Worm (Caenorhabditis elegans): ENCODE measurements around the gene C33A12.4.

Gene C33A12.4

DNA sequence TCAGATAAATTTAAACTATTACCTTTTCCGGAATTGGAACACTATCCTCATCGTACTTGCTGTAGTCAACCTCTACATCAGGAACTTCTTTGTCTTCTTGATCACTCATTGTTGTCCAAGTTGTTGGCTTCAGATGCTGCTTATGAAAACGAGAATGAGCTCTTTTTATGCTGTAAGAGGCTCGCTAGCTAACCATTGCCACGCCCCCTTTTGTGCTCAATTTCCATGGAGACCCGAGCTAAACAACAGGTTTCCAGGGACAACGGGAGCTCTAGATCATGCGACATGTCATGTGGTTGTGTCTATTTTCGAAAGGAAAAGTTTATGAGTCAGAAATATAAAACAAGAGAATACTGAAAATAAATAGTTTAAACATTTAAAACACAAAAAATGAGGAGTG is at the start of gene C33A12.4:
Gene C33A12.4, minus strand, starts transcription at position 131 of the 400 bp plus-strand sequence.
- TF ChIP-seq C34F6.9 (tag; optimal IDR thresholded peaks at IDR 0.05), result peak; percentile 8
- peak; percentile 2 for TF ChIP-seq ztf-4 (tag; optimal IDR thresholded peaks at IDR 0.05)
- peak; percentile 54 for TF ChIP-seq nhr-21 (tag; optimal IDR thresholded peaks at IDR 0.05)
- no peak for TF ChIP-seq sma-3 (GFP tag; optimal IDR thresholded peaks at IDR 0.05)
- peak; percentile 68 for TF ChIP-seq lin-11 (tag; optimal IDR thresholded peaks at IDR 0.05)

DNA sequence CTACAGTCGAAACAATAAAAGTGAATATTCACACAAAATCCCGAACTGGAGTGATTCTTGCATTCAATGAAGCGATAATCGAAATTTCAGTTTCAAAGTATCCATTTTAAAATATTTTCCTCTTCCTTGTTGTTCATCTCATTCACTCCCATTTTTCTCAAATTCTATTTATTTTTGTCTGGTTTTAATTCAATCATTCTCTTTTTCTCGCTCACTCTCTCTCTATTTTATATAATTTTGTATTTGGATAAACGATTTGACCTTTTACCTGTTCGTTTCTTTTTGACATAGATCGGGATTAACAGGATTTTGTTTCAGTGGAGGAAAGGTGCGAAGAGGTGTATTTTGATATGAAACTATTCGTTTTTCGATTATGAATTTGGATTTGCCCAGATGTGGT is 35.6 kb upstream of the C33A12.4 start, which contains the start of gene T05A1.5:
Gene T05A1.5, plus strand, starts transcription at position 301 of the 400 bp plus-strand sequence.
- TF ChIP-seq ztf-1 (GFP tag; conservative IDR thresholded peaks at IDR 0.05) (no peak), elt-1 (tag; optimal IDR thresholded peaks at IDR 0.05) (no peak), lin-13 (GFP tag; optimal IDR thresholded peaks at IDR 0.05) (no peak), nhr-21 (tag; optimal IDR thresholded peaks at IDR 0.05) (no peak), unc-55 (GFP tag; optimal IDR thresholded peaks at IDR 0.05) (no peak), nhr-129 (tag; optimal IDR thresholded peaks at IDR 0.05) (no peak), nhr-10 (tag; optimal IDR thresholded peaks at IDR 0.05) (no peak), nhr-12 (tag; optimal IDR thresholded peaks at IDR 0.05) (no peak), aly-2 (tag; optimal IDR thresholded peaks at IDR 0.05) (no peak), egl-27 (tag; optimal IDR thresholded peaks at IDR 0.05) (no peak), nhr-11 (tag; optimal IDR thresholded peaks at IDR 0.05) (no peak), mdl-1 (tag; optimal IDR thresholded peaks at IDR 0.05) (no peak)

DNA sequence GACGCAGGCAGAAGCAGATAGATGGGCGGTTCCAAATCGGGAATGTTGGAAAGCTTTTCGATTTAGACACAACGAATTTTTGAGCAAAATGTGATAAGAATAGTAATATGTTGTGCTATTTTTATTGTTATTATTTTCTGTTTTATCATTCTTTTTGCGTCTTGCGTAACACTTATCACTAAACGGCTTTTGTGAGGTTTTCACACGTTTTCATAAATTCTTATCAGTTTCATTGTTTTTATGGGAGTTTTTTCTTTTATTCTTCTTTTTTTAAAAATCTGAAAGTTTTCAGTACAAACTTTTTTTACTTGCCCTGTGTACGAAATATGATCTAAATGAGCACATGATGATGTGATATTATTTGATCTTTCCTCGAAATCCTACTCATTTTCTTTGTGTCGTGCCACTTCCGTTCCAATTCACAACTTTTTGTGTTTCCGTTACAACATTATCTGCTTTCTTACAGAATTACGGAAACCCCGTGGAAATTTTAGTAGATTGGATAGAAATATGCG is 30.0 kb upstream of the C33A12.4 start, which contains the start of gene fbl-1:
Gene fbl-1, plus strand, starts transcription at position 465 of the 515 bp plus-strand sequence.
- peak; percentile 45 for TF ChIP-seq fos-1 (tag; optimal IDR thresholded peaks at IDR 0.05)
- no peak for TF ChIP-seq ztf-1 (GFP tag; conservative IDR thresholded peaks at IDR 0.05)
- TF ChIP-seq sma-9 (GFP tag; optimal IDR thresholded peaks at IDR 0.05), result no peak
- TF ChIP-seq sma-9 (tag; optimal IDR thresholded peaks at IDR 0.05), result no peak
- TF ChIP-seq zag-1 (tag; optimal IDR thresholded peaks at IDR 0.05), result no peak
- TF ChIP-seq nhr-23 (tag; optimal IDR thresholded peaks at IDR 0.05), result no peak

DNA sequence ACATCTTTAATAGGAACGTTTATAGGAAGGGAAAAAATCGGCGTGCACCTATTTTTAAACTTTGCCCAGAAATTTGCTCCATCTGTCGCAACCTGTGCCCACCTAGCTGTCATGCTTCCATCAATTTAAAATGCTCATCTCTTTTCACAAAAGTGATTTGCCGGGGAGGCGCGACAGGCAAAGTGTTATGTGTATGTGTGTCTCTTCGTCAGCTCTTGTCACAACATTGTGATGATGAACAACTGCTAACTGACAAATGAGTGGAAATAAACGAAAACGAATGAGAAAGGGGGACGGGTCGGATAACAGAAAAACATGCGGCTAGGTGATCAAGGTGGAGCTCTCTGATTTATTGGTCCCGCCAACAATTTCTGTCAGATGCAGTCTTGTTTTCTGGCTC is 27.8 kb upstream of the C33A12.4 start:
- peak; percentile 16 for TF ChIP-seq C34F6.9 (tag; optimal IDR thresholded peaks at IDR 0.05)
- TF ChIP-seq mbf-1 (tag; optimal IDR thresholded peaks at IDR 0.05), result no peak
- no peak for TF ChIP-seq lin-11 (tag; optimal IDR thresholded peaks at IDR 0.05)
- peak; percentile 60 for TF ChIP-seq nhr-129 (tag; optimal IDR thresholded peaks at IDR 0.05)
- no peak for TF ChIP-seq ceh-82 (tag; optimal IDR thresholded peaks at IDR 0.05)
- TF ChIP-seq peb-1 (tag; optimal IDR thresholded peaks at IDR 0.05), result no peak
- no peak for TF ChIP-seq blmp-1 (tag; optimal IDR thresholded peaks at IDR 0.05; ENCODE audit: insufficient read depth)
- peak in 1 of 2 experiments; percentile 19 for TF ChIP-seq lsy-2 (tag; optimal IDR thresholded peaks at IDR 0.05)
- peak; percentile 28 for TF ChIP-seq F13H6.1 (tag; optimal IDR thresholded peaks at IDR 0.05)
- no peak for TF ChIP-seq nhr-25 (tag; optimal IDR thresholded peaks at IDR 0.05)

DNA sequence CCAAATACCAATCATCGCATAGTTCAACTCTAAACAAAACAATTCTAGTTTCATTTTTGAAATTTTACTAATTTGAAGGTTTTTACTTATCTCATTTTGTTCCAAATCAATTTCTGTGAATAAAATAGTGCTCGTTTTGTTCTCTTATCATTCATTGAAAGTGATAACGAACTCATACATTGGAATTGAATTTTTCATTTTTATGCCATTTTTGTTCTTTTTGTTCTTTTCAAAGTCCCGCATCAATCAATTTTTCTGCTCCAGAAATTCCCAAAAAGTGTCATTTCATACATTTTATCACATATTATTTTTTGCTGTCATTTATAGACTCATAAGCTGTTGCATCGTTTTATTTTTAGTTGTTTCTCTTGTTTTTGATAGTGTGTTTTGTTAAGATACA is 27.1 kb upstream of the C33A12.4 start:
- TF ChIP-seq fos-1 (tag; optimal IDR thresholded peaks at IDR 0.05) (peak; percentile 20), lsy-2 (tag; optimal IDR thresholded peaks at IDR 0.05) (no peak)

DNA sequence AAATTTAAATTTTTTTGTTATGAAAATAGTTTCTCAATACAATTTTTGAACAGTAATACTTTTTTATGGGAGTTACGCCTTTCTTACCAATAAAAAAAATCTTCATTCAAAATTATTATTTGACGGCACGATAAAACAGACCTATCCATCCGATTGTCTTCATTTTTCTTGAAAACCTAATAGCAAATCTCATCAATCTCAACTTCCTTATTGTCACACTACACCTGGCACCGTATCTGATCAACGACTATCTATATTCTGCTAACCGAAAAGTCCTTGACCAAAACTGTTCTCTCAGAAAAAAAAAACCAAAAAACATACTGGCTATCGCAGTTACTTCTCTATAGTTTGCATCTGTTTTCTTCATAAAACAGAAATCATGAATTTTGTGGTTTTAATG is 25.8 kb upstream of the C33A12.4 start:
- TF ChIP-seq nhr-6 (tag; optimal IDR thresholded peaks at IDR 0.05) (no peak), alr-1 (tag; optimal IDR thresholded peaks at IDR 0.05) (no peak), sma-9 (GFP tag; optimal IDR thresholded peaks at IDR 0.05) (peak; percentile 24), sma-9 (tag; optimal IDR thresholded peaks at IDR 0.05) (no peak), nhr-23 (tag; optimal IDR thresholded peaks at IDR 0.05) (no peak), mdl-1 (tag; optimal IDR thresholded peaks at IDR 0.05) (no peak)

DNA sequence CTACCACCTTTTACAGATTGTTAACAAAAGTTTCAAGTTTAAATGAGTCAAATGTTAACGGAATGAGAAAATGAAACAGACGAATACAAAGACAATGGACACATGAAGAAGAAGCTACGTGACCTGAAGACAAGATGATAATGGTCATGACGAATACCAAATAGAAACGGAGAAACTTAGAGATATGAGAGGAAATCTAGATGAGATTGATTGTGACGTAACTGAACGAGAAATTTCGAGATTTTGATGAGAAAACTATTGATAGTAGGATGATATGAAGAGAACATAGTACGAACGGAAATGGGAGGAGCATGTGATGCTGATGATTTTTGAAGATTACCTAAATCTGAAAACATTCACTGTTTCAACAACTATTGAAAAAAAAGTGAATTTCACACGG is 24.7 kb upstream of the C33A12.4 start:
- TF ChIP-seq sma-3 (GFP tag; optimal IDR thresholded peaks at IDR 0.05) (peak; percentile 76), nhr-129 (tag; optimal IDR thresholded peaks at IDR 0.05) (peak; percentile 28), crh-2 (tag; optimal IDR thresholded peaks at IDR 0.05) (peak; percentile 33), nhr-21 (tag; optimal IDR thresholded peaks at IDR 0.05) (peak; percentile 70), fos-1 (tag; optimal IDR thresholded peaks at IDR 0.05) (peak; percentile 36), sma-9 (GFP tag; optimal IDR thresholded peaks at IDR 0.05) (peak; percentile 72), sma-9 (tag; optimal IDR thresholded peaks at IDR 0.05) (no peak), blmp-1 (tag; optimal IDR thresholded peaks at IDR 0.05; ENCODE audit: insufficient read depth) (peak; percentile 82), nhr-6 (tag; optimal IDR thresholded peaks at IDR 0.05) (no peak), nhr-25 (tag; optimal IDR thresholded peaks at IDR 0.05) (peak; percentile 69), nhr-11 (tag; optimal IDR thresholded peaks at IDR 0.05) (no peak)
